Fruit fly (Drosophila melanogaster): ENCODE results near the gene CG6983.

DNA sequence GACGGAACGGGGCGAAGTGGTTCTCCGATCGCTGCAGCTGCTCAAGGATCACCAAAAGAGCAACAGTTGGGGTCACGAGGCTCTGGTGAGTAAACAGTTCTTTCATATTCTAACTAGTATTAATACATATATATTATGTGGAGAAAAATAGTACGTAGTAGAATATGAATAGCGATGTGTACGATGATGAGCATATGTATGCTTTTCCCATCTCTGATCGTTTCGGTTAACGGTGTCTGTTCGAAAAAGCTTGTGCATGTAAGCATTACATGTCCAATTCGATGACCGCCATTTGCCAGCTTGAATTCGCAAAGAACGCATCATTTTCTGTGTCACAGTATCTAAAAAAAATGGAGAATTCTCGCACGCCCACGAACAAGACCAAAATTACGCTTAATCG, 36.5 kb downstream of the CG6983 start, which contains the start of the genes Oseg1 and mtrm:
- TF ChIP-seq usp (GFP tag; optimal IDR thresholded peaks at IDR 0.05): no peak
- TF ChIP-seq psq (optimal IDR thresholded peaks at IDR 0.05): no peak
- TF ChIP-seq EcR (GFP tag; optimal IDR thresholded peaks at IDR 0.05): no peak
- TF ChIP-seq CG8478 (optimal IDR thresholded peaks at IDR 0.05): no peak
